Fruit fly (Drosophila melanogaster) whole organism, embryonic: ENCODE results near the gene mtsh.

ENCODE experiments used
- Atf3 ChIP-seq: fragments of 200-800 bp; sonication (Bioruptor generic); optimal IDR thresholded peaks from 3 replicates; lab custom pipeline; 2016; ENCODE audit warnings: missing biosample characterization, missing genetic modification characterization
- CG10209 ChIP-seq: fragments of 200-800 bp; sonication (Bioruptor generic); optimal IDR thresholded peaks from 3 replicates; lab custom pipeline; 2017; ENCODE audit warnings: missing biosample characterization, mild to moderate bottlenecking, missing genetic modification characterization, missing genetic modification reagents
- CG10431 ChIP-seq: fragments of 200-800 bp; sonication (Bioruptor generic); optimal IDR thresholded peaks from 3 replicates; lab custom pipeline; 2018; ENCODE audit warnings: missing biosample characterization, mild to moderate bottlenecking, missing genetic modification characterization
- CG10979 ChIP-seq: fragments of 200-800 bp; sonication (Bioruptor generic); optimal IDR thresholded peaks from 2 replicates; lab custom pipeline; 2018; ENCODE audit warnings: missing biosample characterization, mild to moderate bottlenecking, missing genetic modification characterization, moderate library complexity
- CG13287 ChIP-seq: fragments of 200-800 bp; sonication (Bioruptor generic); IDR thresholded peaks from 2 replicates; pipeline ENCODE4 v1.3.6; 2022; ENCODE audit warnings: missing biosample characterization, missing genetic modification characterization; ENCODE audit not compliant: partially characterized antibody
- CG14710 ChIP-seq: fragments of 200-800 bp; sonication (Bioruptor generic); optimal IDR thresholded peaks from 3 replicates; lab custom pipeline; 2019; ENCODE audit warnings: missing biosample characterization, mild to moderate bottlenecking, missing genetic modification characterization, moderate library complexity
- CG15479 ChIP-seq: fragments of 200-800 bp; sonication (Bioruptor generic); optimal IDR thresholded peaks from 3 replicates; lab custom pipeline; 2019; ENCODE audit warnings: missing biosample characterization, mild to moderate bottlenecking, missing genetic modification characterization, moderate library complexity
- CG17186 ChIP-seq: fragments of 200-800 bp; sonication (Bioruptor generic); optimal IDR thresholded peaks from 3 replicates; lab custom pipeline; 2017; ENCODE audit warnings: missing biosample characterization, missing genetic modification reagents, missing genetic modification characterization
- CG18011 ChIP-seq: fragments of 200-800 bp; sonication (Bioruptor generic); optimal IDR thresholded peaks from 2 replicates; lab custom pipeline; 2017; ENCODE audit warnings: missing biosample characterization, missing genetic modification characterization, mild to moderate bottlenecking, moderate library complexity, missing genotype
- CG31224 ChIP-seq: fragments of 200-800 bp; sonication (Bioruptor generic); IDR thresholded peaks from 2 replicates; pipeline ENCODE4 v1.3.6; 2022; ENCODE audit warnings: missing biosample characterization, missing genetic modification characterization
- CG4404 ChIP-seq: fragments of 200-800 bp; sonication (Bioruptor generic); IDR thresholded peaks from 2 replicates; pipeline ENCODE4 v1.3.6; 2022; ENCODE audit warnings: missing biosample characterization, missing genetic modification characterization
- CG6175 ChIP-seq: fragments of 200-800 bp; sonication (Bioruptor generic); IDR thresholded peaks from 3 replicates; pipeline ENCODE4 v1.3.6; 2022; ENCODE audit warnings: missing biosample characterization, missing genetic modification characterization
- CG7271 ChIP-seq: fragments of 200-800 bp; sonication (Bioruptor generic); optimal IDR thresholded peaks from 2 replicates; lab custom pipeline; 2018; ENCODE audit warnings: missing biosample characterization, mild to moderate bottlenecking, missing genetic modification characterization, moderate library complexity
- CG9727 ChIP-seq: fragments of 200-800 bp; sonication (Bioruptor generic); optimal IDR thresholded peaks from 3 replicates; lab custom pipeline; 2017; ENCODE audit warnings: missing biosample characterization, mild to moderate bottlenecking, missing genetic modification characterization
- Dp ChIP-seq: fragments of 200-800 bp; sonication (Bioruptor generic); optimal IDR thresholded peaks from 2 replicates; lab custom pipeline; 2018; ENCODE audit warnings: missing biosample characterization, mild to moderate bottlenecking, missing genetic modification characterization, moderate library complexity
- Drgx ChIP-seq: fragments of 200-800 bp; sonication (Bioruptor generic); IDR thresholded peaks from 2 replicates; pipeline ENCODE4 v1.3.6; 2022; ENCODE audit warnings: missing biosample characterization, missing genetic modification characterization
- Ets65A ChIP-seq: fragments of 200-800 bp; sonication (Bioruptor generic); peaks from one replicate; lab custom pipeline; 2016; ENCODE audit warnings: missing biosample characterization, missing genetic modification characterization
- Hand ChIP-seq: fragments of 200-800 bp; sonication (Bioruptor generic); optimal IDR thresholded peaks from 2 replicates; lab custom pipeline; 2017; ENCODE audit warnings: mild to moderate bottlenecking, missing biosample characterization, missing genetic modification reagents, missing genetic modification characterization
- Hey ChIP-seq: fragments of 200-800 bp; sonication (Bioruptor generic); optimal IDR thresholded peaks from 3 replicates; lab custom pipeline; 2018; ENCODE audit warnings: missing biosample characterization, mild to moderate bottlenecking, missing genetic modification characterization
- Med ChIP-seq: fragments of 200-800 bp; sonication (Bioruptor generic); peaks from one replicate; lab custom pipeline; 2016; ENCODE audit warnings: missing biosample characterization, missing genetic modification characterization, mild to moderate bottlenecking, inconsistent platforms, moderate library complexity
- Opbp ChIP-seq: fragments of 200-800 bp; sonication (Bioruptor generic); IDR thresholded peaks from 3 replicates; pipeline ENCODE4 v1.3.6; 2022; ENCODE audit warnings: missing biosample characterization, missing genetic modification characterization; ENCODE audit not compliant: partially characterized antibody
- Optix ChIP-seq: fragments of 200-800 bp; sonication (Bioruptor generic); IDR thresholded peaks from 3 replicates; pipeline ENCODE4 v1.3.6; 2022; ENCODE audit warnings: missing biosample characterization, missing genetic modification characterization
- Scr ChIP-seq: fragments of 200-800 bp; sonication (Bioruptor generic); IDR thresholded peaks from 2 replicates; pipeline ENCODE4 v1.3.6; 2022; ENCODE audit warnings: missing biosample characterization, missing genetic modification characterization; ENCODE audit not compliant: partially characterized antibody
- Xbp1 ChIP-seq: fragments of 200-800 bp; sonication (Bioruptor generic); optimal IDR thresholded peaks from 3 replicates; lab custom pipeline; 2016; ENCODE audit warnings: missing biosample characterization, mild to moderate bottlenecking, missing genetic modification characterization
- YL-1 ChIP-seq: fragments of 200-800 bp; sonication (Bioruptor generic); optimal IDR thresholded peaks from 3 replicates; lab custom pipeline; 2017; ENCODE audit warnings: missing biosample characterization, mild to moderate bottlenecking, missing genetic modification characterization
- amos ChIP-seq: fragments of 200-800 bp; sonication (Bioruptor generic); IDR thresholded peaks from 2 replicates; pipeline ENCODE4 v1.3.6; 2022; ENCODE audit warnings: missing biosample characterization, missing genetic modification characterization; ENCODE audit not compliant: partially characterized antibody
- bab2 ChIP-seq: fragments of 200-800 bp; sonication (Bioruptor generic); optimal IDR thresholded peaks from 2 replicates; lab custom pipeline; 2016; ENCODE audit warnings: missing biosample characterization, missing genetic modification characterization
- cg ChIP-seq: fragments of 200-800 bp; sonication (Bioruptor generic); optimal IDR thresholded peaks from 3 replicates; lab custom pipeline; 2019; ENCODE audit warnings: missing biosample characterization, mild to moderate bottlenecking, missing genetic modification characterization, moderate library complexity
- chinmo ChIP-seq: fragments of 200-800 bp; sonication (Bioruptor generic); IDR thresholded peaks from 4 replicates; pipeline ENCODE4 v1.3.6; 2022; ENCODE audit warnings: missing biosample characterization, missing genetic modification characterization; ENCODE audit not compliant: partially characterized antibody
- corto ChIP-seq: fragments of 200-800 bp; sonication (Bioruptor generic); optimal IDR thresholded peaks from 2 replicates; lab custom pipeline; 2016; ENCODE audit warnings: missing biosample characterization, mild to moderate bottlenecking, missing genetic modification characterization, moderate library complexity
- crol ChIP-seq: fragments of 200-800 bp; sonication (Bioruptor generic); IDR thresholded peaks from 2 replicates; pipeline ENCODE4 v1.3.6; 2022; ENCODE audit warnings: missing biosample characterization, missing genetic modification characterization
- dmrt99B ChIP-seq: fragments of 200-800 bp; sonication (Bioruptor generic); optimal IDR thresholded peaks from 2 replicates; lab custom pipeline; 2018; ENCODE audit warnings: missing biosample characterization, mild to moderate bottlenecking, missing genetic modification characterization, moderate library complexity
- ewg ChIP-seq: fragments of 200-800 bp; sonication (Bioruptor generic); optimal IDR thresholded peaks from 3 replicates; lab custom pipeline; 2017; ENCODE audit warnings: mild to moderate bottlenecking, missing biosample characterization, missing genetic modification reagents, missing genetic modification characterization
- gce ChIP-seq: fragments of 200-800 bp; sonication (Bioruptor generic); IDR thresholded peaks from 3 replicates; pipeline ENCODE4 v1.3.6; 2022; ENCODE audit warnings: missing biosample characterization, missing genetic modification characterization
- hb ChIP-seq: fragments of 200-800 bp; sonication (Bioruptor generic); IDR thresholded peaks from 3 replicates; pipeline ENCODE4 v1.3.6; 2022; ENCODE audit warnings: missing biosample characterization, missing genetic modification characterization; ENCODE audit not compliant: partially characterized antibody
- kah ChIP-seq: fragments of 200-800 bp; sonication (Bioruptor generic); optimal IDR thresholded peaks from 2 replicates; lab custom pipeline; 2018; ENCODE audit warnings: missing biosample characterization, mild to moderate bottlenecking, missing genetic modification characterization
- lbe ChIP-seq: fragments of 200-800 bp; sonication (Bioruptor generic); optimal IDR thresholded peaks from 2 replicates; lab custom pipeline; 2016; ENCODE audit warnings: missing biosample characterization, mild to moderate bottlenecking, missing genetic modification characterization
- lmd ChIP-seq: fragments of 200-800 bp; sonication (Bioruptor generic); IDR thresholded peaks from 2 replicates; pipeline ENCODE4 v1.3.6; 2022; ENCODE audit warnings: missing biosample characterization, missing genetic modification characterization
- lola ChIP-seq, 3 experiments: fragments of >200 bp in 2 of 3; fragments of 200-800 bp in 1 of 3; sonication (Bioruptor generic) in 1 of 3; optimal IDR thresholded peaks; 2 replicates each; lab custom pipeline; 2017 to 2019; ENCODE audit warnings: missing biosample characterization in 3 of 3, missing genetic modification characterization in 3 of 3, mild to moderate bottlenecking in 1 of 3, moderate library complexity in 1 of 3
- nom ChIP-seq: fragments of 200-800 bp; sonication (Bioruptor generic); optimal IDR thresholded peaks from 2 replicates; lab custom pipeline; 2017; ENCODE audit warnings: missing biosample characterization, missing genetic modification characterization, mild to moderate bottlenecking, moderate library complexity, missing genetic modification reagents
- scrt ChIP-seq: fragments of 200-800 bp; sonication (Bioruptor generic); optimal IDR thresholded peaks from 2 replicates; lab custom pipeline; 2018; ENCODE audit warnings: missing biosample characterization, mild to moderate bottlenecking, missing genetic modification characterization, moderate library complexity
- sens ChIP-seq: fragments of 200-800 bp; sonication (Bioruptor generic); peaks from one replicate; lab custom pipeline; 2016; ENCODE audit warnings: missing biosample characterization, missing genetic modification characterization
- sim ChIP-seq: fragments of 200-800 bp; sonication (Bioruptor generic); IDR thresholded peaks from 2 replicates; pipeline ENCODE4 v1.3.6; 2022; ENCODE audit warnings: missing biosample characterization, missing genetic modification characterization
- stwl ChIP-seq: fragments of 200-800 bp; sonication (Bioruptor generic); optimal IDR thresholded peaks from 3 replicates; lab custom pipeline; 2018; ENCODE audit warnings: missing biosample characterization, mild to moderate bottlenecking, missing genetic modification characterization, moderate library complexity
- tin ChIP-seq: fragments of 200-800 bp; sonication (Bioruptor generic); optimal IDR thresholded peaks from 3 replicates; lab custom pipeline; 2016; ENCODE audit warnings: missing biosample characterization, missing genetic modification characterization

Gene mtsh

dm6 chr2L:8300220-8301167 is 19.2 kb downstream of the mtsh start, which contains the start of gene Btk (continued):
- TF ChIP-seq CG15479: peak; percentile 81
- TF ChIP-seq scrt: peak; percentile 83
- TF ChIP-seq CG13287 (GFP tag; lab: Robert Waterston, UW): peak; percentile 5; the same call in 1 of the 2 replicates
- no peak for TF ChIP-seq Xbp1
- no peak for TF ChIP-seq amos (GFP tag; lab: Robert Waterston, UW)
- no peak for TF ChIP-seq Hey (tag; lab: Kevin White, UChicago)
- TF ChIP-seq CG10431 (GFP tag; lab: Kevin White, UChicago): no peak
- TF ChIP-seq CG7271 (tag; lab: Kevin White, UChicago): no peak
- TF ChIP-seq Atf3: no peak
- TF ChIP-seq cg (GFP tag; lab: Kevin White, UChicago): peak; percentile 67
- TF ChIP-seq CG31224 (GFP tag; lab: Robert Waterston, UW): no peak
- TF ChIP-seq CG17186: peak; percentile 14
- no peak for TF ChIP-seq Hand (GFP tag; lab: Kevin White, UChicago)
- no peak for TF ChIP-seq tin
- peak; percentile 31 for TF ChIP-seq stwl (tag; lab: Kevin White, UChicago)
- peak; percentile 96 for TF ChIP-seq ewg (GFP tag; lab: Kevin White, UChicago)
- no peak for TF ChIP-seq CG6175 (GFP tag; lab: Robert Waterston, UW)
- peak; percentile 89 for TF ChIP-seq Dp (GFP tag; lab: Kevin White, UChicago)
- no peak for TF ChIP-seq dmrt99B

DNA sequence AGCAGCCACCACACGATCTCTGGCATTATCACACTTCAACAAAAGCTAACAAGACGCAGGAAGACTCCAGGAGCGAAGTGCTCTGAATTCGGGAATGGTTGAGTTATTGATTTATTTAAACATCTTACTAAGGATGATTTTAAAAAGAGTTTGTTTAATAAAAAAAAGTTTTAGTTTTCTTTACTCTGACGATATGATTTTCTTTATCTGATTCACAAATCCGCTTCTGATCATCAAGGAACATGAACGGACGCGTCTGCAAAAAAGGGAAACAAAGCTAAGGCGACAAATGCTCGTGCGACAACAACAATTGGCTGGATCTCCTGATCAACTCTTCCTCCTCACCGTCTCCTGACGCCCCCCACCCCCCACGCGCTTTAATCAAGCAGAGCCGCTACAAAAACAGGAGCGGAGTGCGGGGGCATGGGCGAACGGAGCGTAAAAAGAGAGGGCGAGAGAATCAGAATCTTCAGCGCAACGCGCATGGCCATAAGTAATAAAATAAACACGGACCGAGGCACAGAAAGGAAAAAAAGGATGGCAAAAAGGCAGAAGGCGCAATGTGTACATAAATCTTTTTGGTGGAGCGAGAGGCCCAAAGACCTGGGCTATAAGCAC is 20.4 kb downstream of the mtsh start:
- peak; percentile 38 for TF ChIP-seq sens (GFP tag; lab: Kevin White, UChicago)
- peak; percentile 83 for TF ChIP-seq lbe (GFP tag; lab: Kevin White, UChicago)
- TF ChIP-seq CG18011: no peak
- peak; percentile 10 for TF ChIP-seq CG9727 (GFP tag; lab: Kevin White, UChicago)
- no peak for TF ChIP-seq CG10209
- TF ChIP-seq corto (GFP tag; lab: Kevin White, UChicago): peak; percentile 65
- no peak for TF ChIP-seq kah (GFP tag; lab: Kevin White, UChicago)
- TF ChIP-seq sim (GFP tag; lab: Robert Waterston, UW): 0 out of 2 replicates have a peak, but pooled peaks have one; percentile 3
- peak; percentile 75 for TF ChIP-seq crol (GFP tag; lab: Robert Waterston, UW)
- TF ChIP-seq Drgx (GFP tag; lab: Robert Waterston, UW): peak; percentile 46; the same call in 1 of the 2 replicates
- peak; percentile 7 for TF ChIP-seq CG14710 (tag; lab: Kevin White, UChicago)
- peak in 1 of 3 experiments; percentile 13 for TF ChIP-seq lola (GFP tag; optimal IDR thresholded peaks at IDR 0.05; lab: Kevin White, UChicago)
- TF ChIP-seq Scr (GFP tag; lab: Robert Waterston, UW): 0 out of 2 replicates have a peak, but pooled peaks have one; percentile 23
- TF ChIP-seq bab2 (GFP tag; lab: Kevin White, UChicago): no peak
- TF ChIP-seq chinmo (GFP tag; lab: Robert Waterston, UW): 0 out of 4 replicates have a peak, but pooled peaks have one; percentile 47
- peak; percentile 32 for TF ChIP-seq Ets65A (GFP tag; lab: Kevin White, UChicago)
- TF ChIP-seq lmd (GFP tag; lab: Robert Waterston, UW): no peak
- TF ChIP-seq Opbp (GFP tag; lab: Robert Waterston, UW): peak; percentile 31; the same call in 1 of the 3 replicates
- no peak for TF ChIP-seq YL-1 (GFP tag; lab: Kevin White, UChicago)
- TF ChIP-seq hb (GFP tag; lab: Robert Waterston, UW): peak; percentile 19; the same call in 1 of the 3 replicates
- TF ChIP-seq CG10979 (tag; lab: Kevin White, UChicago): peak; percentile 19
- no peak for TF ChIP-seq Optix
- 0 out of 2 replicates have a peak, but pooled peaks have one; percentile 10 for TF ChIP-seq CG4404 (GFP tag; lab: Robert Waterston, UW)
- peak; percentile 93 for TF ChIP-seq nom (GFP tag; lab: Kevin White, UChicago)
- TF ChIP-seq Med (GFP tag; lab: Kevin White, UChicago): peak; percentile 34
- TF ChIP-seq gce (GFP tag; lab: Robert Waterston, UW): 0 out of 3 replicates have a peak, but pooled peaks have one; percentile 10
